Worm (Caenorhabditis elegans): ENCODE measurements around the gene T16H12.9.

ce11 chrIII:10069278-10069677, 39.8 kb upstream of the T16H12.9 start, which contains the start of gene T16G12.6:
- TF ChIP-seq C34B4.2 (tag; optimal IDR thresholded peaks at IDR 0.05) (no peak), skn-1 (tag; optimal IDR thresholded peaks at IDR 0.05) (no peak), nhr-11 (tag; optimal IDR thresholded peaks at IDR 0.05) (no peak), mep-1 (tag; optimal IDR thresholded peaks at IDR 0.05) (no peak), rnt-1 (tag; optimal IDR thresholded peaks at IDR 0.05) (no peak), C04F5.9 (tag; optimal IDR thresholded peaks at IDR 0.05) (no peak), elt-2 (tag; optimal IDR thresholded peaks at IDR 0.05) (no peak), nhr-20 (tag; optimal IDR thresholded peaks at IDR 0.05) (no peak), lin-13 (GFP tag; optimal IDR thresholded peaks at IDR 0.05) (no peak), lir-3 (tag; optimal IDR thresholded peaks at IDR 0.05; ENCODE audit: poor library complexity) (no peak), fos-1 (tag; optimal IDR thresholded peaks at IDR 0.05) (no peak)
